Worm (Caenorhabditis elegans) whole organism, L1 larva: ENCODE results near the gene D2085.7.

Experiments used
- C34B4.2 ChIP-seq: sonication (generic microtip); optimal IDR thresholded peaks from 2 replicates; lab custom pipeline; 2017; ENCODE audit warnings: mild to moderate bottlenecking, missing genetic modification characterization, missing compliant biosample characterization
- F16B12.6 ChIP-seq: fragments of 150-350 bp; optimal IDR thresholded peaks from 2 replicates; lab custom pipeline; 2014; ENCODE audit warnings: missing biosample characterization, missing genetic modification characterization
- Y116A8C.19 ChIP-seq: sonication (generic microtip); optimal IDR thresholded peaks from 2 replicates; lab custom pipeline; 2016; ENCODE audit warnings: missing compliant biosample characterization, missing genetic modification characterization, borderline replicate concordance
- blmp-1 ChIP-seq: fragments of 150-350 bp; optimal IDR thresholded peaks from 2 replicates; lab custom pipeline; 2014; ENCODE audit warnings: missing biosample characterization, missing genetic modification characterization
- ceh-8 ChIP-seq: fragments of 200-800 bp; sonication (Bioruptor generic); optimal IDR thresholded peaks from 2 replicates; lab custom pipeline; 2018; ENCODE audit warnings: mild to moderate bottlenecking, missing genetic modification characterization, moderate library complexity, missing compliant biosample characterization
- ceh-88 ChIP-seq: fragments of 200-800 bp; sonication (Bioruptor generic); IDR thresholded peaks from 2 replicates; pipeline ENCODE4 v1.3.6; 2022; ENCODE audit warnings: missing genetic modification characterization, missing compliant biosample characterization
- efl-1 ChIP-seq, 4 experiments: fragments of 150-350 bp; optimal IDR thresholded peaks in 3 of 4; peaks in 1 of 4; 1 replicate in 1 of 4; 2 replicates in 3 of 4; lab custom pipeline; 2014; ENCODE audit warnings: missing biosample characterization in 2 of 4, missing genetic modification characterization in 2 of 4, missing genetic modification reagents in 2 of 4
- egl-13 ChIP-seq: sonication (generic microtip); optimal IDR thresholded peaks from 2 replicates; lab custom pipeline; 2016; ENCODE audit warnings: missing genotype, missing genetic modification reagents, missing genetic modification characterization, missing compliant biosample characterization
- egl-27 ChIP-seq, 2 experiments: fragments of 150-350 bp in 1 of 2; sonication (generic microtip); optimal IDR thresholded peaks; 3 replicates each; lab custom pipeline; 2017 to 2018; ENCODE audit warnings: missing biosample characterization in 2 of 2, missing genetic modification characterization in 2 of 2, missing genetic modification reagents in 2 of 2
- elt-3 ChIP-seq, 6 experiments: fragments of 150-350 bp in 1 of 6; sonication (generic microtip); optimal IDR thresholded peaks; 2 replicates each; lab custom pipeline; 2017 to 2018; ENCODE audit warnings: missing biosample characterization in 6 of 6, missing genetic modification characterization in 6 of 6, inconsistent platforms in 1 of 6
- fkh-10 ChIP-seq: sonication (generic microtip); optimal IDR thresholded peaks from 2 replicates; lab custom pipeline; 2017; ENCODE audit warnings: missing biosample characterization, missing genetic modification reagents, missing genetic modification characterization
- fkh-4 ChIP-seq: sonication (generic microtip); optimal IDR thresholded peaks from 2 replicates; lab custom pipeline; 2016; ENCODE audit warnings: missing compliant biosample characterization, missing genetic modification characterization, borderline replicate concordance
- fkh-8 ChIP-seq: sonication (generic microtip); optimal IDR thresholded peaks from 2 replicates; lab custom pipeline; 2016; ENCODE audit warnings: mild to moderate bottlenecking, missing genetic modification characterization, missing compliant biosample characterization
- irx-1 ChIP-seq: sonication (generic microtip); optimal IDR thresholded peaks from 2 replicates; lab custom pipeline; 2016; ENCODE audit warnings: missing genetic modification characterization, missing compliant biosample characterization
- lin-14 ChIP-seq: fragments of 200-800 bp; sonication (Bioruptor generic); optimal IDR thresholded peaks from 2 replicates; lab custom pipeline; 2018; ENCODE audit warnings: mild to moderate bottlenecking, missing genetic modification characterization, moderate library complexity, missing compliant biosample characterization
- lin-39 ChIP-seq: fragments of 150-350 bp; optimal IDR thresholded peaks from 2 replicates; lab custom pipeline; 2014; ENCODE audit warnings: missing biosample characterization, missing genetic modification reagents, missing genetic modification characterization
- lir-3 ChIP-seq: sonication (generic microtip); optimal IDR thresholded peaks from 2 replicates; lab custom pipeline; 2016; ENCODE audit warnings: mild to moderate bottlenecking, missing genetic modification characterization, moderate library complexity, missing compliant biosample characterization; ENCODE audit not compliant: poor library complexity
- lsy-2 ChIP-seq, 2 experiments: fragments of 150-350 bp; optimal IDR thresholded peaks; 2 replicates each; lab custom pipeline; 2014; ENCODE audit warnings: missing biosample characterization in 2 of 2, missing genetic modification characterization in 2 of 2
- mef-2 ChIP-seq: fragments of 150-350 bp; optimal IDR thresholded peaks from 2 replicates; lab custom pipeline; 2014; ENCODE audit warnings: missing biosample characterization, missing genetic modification characterization
- mep-1 ChIP-seq: fragments of 150-350 bp; optimal IDR thresholded peaks from 2 replicates; lab custom pipeline; 2014; ENCODE audit warnings: missing biosample characterization, missing genetic modification characterization
- nhr-11 ChIP-seq: fragments of 150-350 bp; optimal IDR thresholded peaks from 2 replicates; lab custom pipeline; 2014; ENCODE audit warnings: missing biosample characterization, missing genetic modification characterization
- nhr-12 ChIP-seq: sonication (generic microtip); optimal IDR thresholded peaks from 2 replicates; lab custom pipeline; 2017; ENCODE audit warnings: missing biosample characterization, missing genetic modification characterization
- nhr-47 ChIP-seq: sonication (generic microtip); optimal IDR thresholded peaks from 2 replicates; lab custom pipeline; 2016; ENCODE audit warnings: mild to moderate bottlenecking, missing genetic modification characterization, moderate library complexity, missing compliant biosample characterization
- nhr-76 ChIP-seq: sonication (generic microtip); optimal IDR thresholded peaks from 2 replicates; lab custom pipeline; 2017; ENCODE audit warnings: missing biosample characterization, missing genetic modification characterization
- nhr-84 ChIP-seq: sonication (generic microtip); optimal IDR thresholded peaks from 2 replicates; lab custom pipeline; 2017; ENCODE audit warnings: missing biosample characterization, missing genetic modification characterization
- nhr-85 ChIP-seq: sonication (generic microtip); peaks from one replicate; lab custom pipeline; 2016; ENCODE audit warnings: missing genetic modification characterization, inconsistent platforms, missing compliant biosample characterization
- pag-3 ChIP-seq: sonication (generic microtip); optimal IDR thresholded peaks from 2 replicates; lab custom pipeline; 2017; ENCODE audit warnings: missing genetic modification characterization, mild to moderate bottlenecking, missing compliant biosample characterization, antibody characterized with exemption, borderline replicate concordance; ENCODE audit not compliant: insufficient read depth
- sox-4 ChIP-seq: sonication (generic microtip); optimal IDR thresholded peaks from 2 replicates; lab custom pipeline; 2016; ENCODE audit warnings: missing genetic modification characterization, missing compliant biosample characterization
- sup-37 ChIP-seq: fragments of 200-800 bp; sonication (Bioruptor generic); optimal IDR thresholded peaks from 2 replicates; lab custom pipeline; 2018; ENCODE audit warnings: mild to moderate bottlenecking, missing genetic modification characterization, missing compliant biosample characterization
- swsn-7 ChIP-seq: sonication (generic microtip); optimal IDR thresholded peaks from 2 replicates; lab custom pipeline; 2016; ENCODE audit warnings: missing genetic modification characterization, missing compliant biosample characterization
- tbx-2 ChIP-seq: sonication (generic microtip); optimal IDR thresholded peaks from 2 replicates; lab custom pipeline; 2016; ENCODE audit warnings: missing genetic modification characterization, missing compliant biosample characterization
- unc-30 ChIP-seq: sonication (generic microtip); optimal IDR thresholded peaks from 2 replicates; lab custom pipeline; 2017; ENCODE audit warnings: missing biosample characterization, missing genetic modification characterization
- unc-62 ChIP-seq: fragments of 150-350 bp; optimal IDR thresholded peaks from 2 replicates; lab custom pipeline; 2014; ENCODE audit warnings: missing biosample characterization, missing genetic modification reagents, missing genetic modification characterization
- unc-86 ChIP-seq: sonication (generic microtip); optimal IDR thresholded peaks from 2 replicates; lab custom pipeline; 2016; ENCODE audit warnings: missing genetic modification characterization, missing compliant biosample characterization
- xbp-1 ChIP-seq: sonication (generic microtip); optimal IDR thresholded peaks from 2 replicates; lab custom pipeline; 2016; ENCODE audit warnings: missing genetic modification characterization, missing compliant biosample characterization
- zag-1 ChIP-seq: fragments of 150-350 bp; optimal IDR thresholded peaks from 2 replicates; lab custom pipeline; 2014; ENCODE audit warnings: missing biosample characterization, missing genetic modification characterization
- zip-4 ChIP-seq: fragments of 200-800 bp; sonication (Bioruptor generic); optimal IDR thresholded peaks from 2 replicates; lab custom pipeline; 2018; ENCODE audit warnings: mild to moderate bottlenecking, missing genetic modification characterization, moderate library complexity, missing compliant biosample characterization
- ztf-11 ChIP-seq, 2 experiments: sonication (generic microtip); optimal IDR thresholded peaks; 2 replicates each; lab custom pipeline; 2016 to 2017; ENCODE audit warnings: missing genetic modification characterization in 2 of 2, missing biosample characterization in 1 of 2, missing compliant biosample characterization in 1 of 2

The D2085.7 gene

DNA sequence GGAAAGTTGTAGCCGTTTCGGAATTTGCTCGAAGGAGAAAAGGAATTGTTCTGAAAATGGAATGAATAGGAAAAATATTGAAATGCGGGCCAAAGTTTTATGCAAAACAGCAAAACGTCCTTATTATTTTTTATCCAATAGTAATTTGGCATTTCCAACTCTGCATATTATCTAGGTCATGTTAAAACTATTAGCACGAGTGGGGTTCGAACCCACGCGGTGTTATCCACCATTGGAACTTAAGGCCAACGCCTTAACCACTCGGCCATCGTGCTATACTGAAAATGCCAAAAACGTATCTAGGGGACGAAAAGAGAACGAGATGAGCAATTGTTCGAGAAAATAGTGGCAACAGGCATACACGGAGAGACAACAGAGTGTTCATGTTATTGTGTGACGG lies 9.4 kb upstream of the D2085.7 start:
- TF ChIP-seq ztf-11 (tag; optimal IDR thresholded peaks at IDR 0.05; lab: Kevin White, UChicago): no peak
- TF ChIP-seq pag-3: no peak
- no peak for TF ChIP-seq xbp-1 (tag; lab: Kevin White, UChicago)
- TF ChIP-seq egl-13: no peak
- no peak for TF ChIP-seq ceh-88
- TF ChIP-seq fkh-8: no peak
- no peak for TF ChIP-seq elt-3 (tag; optimal IDR thresholded peaks at IDR 0.05; lab: Kevin White, UChicago)
- no peak for TF ChIP-seq lir-3
- TF ChIP-seq, all 84 proteins: peak for 0

DNA sequence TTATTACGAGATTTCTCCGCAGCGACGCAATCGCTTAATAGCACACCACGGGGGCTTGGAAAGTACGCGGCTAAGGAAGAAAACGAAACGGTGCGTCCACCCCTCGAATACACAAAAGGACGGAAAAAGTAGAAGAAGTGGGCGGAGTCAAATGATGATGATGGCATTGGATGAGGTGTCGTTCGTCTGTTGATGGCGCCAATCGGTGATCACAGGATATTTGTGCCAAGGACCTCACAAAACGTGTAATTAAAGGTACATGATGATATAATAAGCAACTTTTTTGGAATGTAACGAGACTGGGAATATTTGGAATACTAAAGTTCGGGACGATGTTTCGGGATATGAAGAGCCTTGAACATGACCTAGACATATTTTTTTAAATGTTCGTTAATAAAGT lies 6.8 kb upstream of the D2085.7 start, which contains the start of gene cutl-12:
Gene cutl-12, minus strand, starts transcription at position 101 of the 400 bp plus-strand sequence.
- TF ChIP-seq nhr-76 (tag; lab: Kevin White, UChicago) (no peak), lin-39 (tag; lab: Kevin White, UChicago) (no peak), blmp-1 (tag; lab: Kevin White, UChicago) (peak; percentile 24), nhr-12 (tag; lab: Kevin White, UChicago) (no peak), nhr-47 (tag; lab: Kevin White, UChicago) (no peak), egl-13 (no peak)

DNA sequence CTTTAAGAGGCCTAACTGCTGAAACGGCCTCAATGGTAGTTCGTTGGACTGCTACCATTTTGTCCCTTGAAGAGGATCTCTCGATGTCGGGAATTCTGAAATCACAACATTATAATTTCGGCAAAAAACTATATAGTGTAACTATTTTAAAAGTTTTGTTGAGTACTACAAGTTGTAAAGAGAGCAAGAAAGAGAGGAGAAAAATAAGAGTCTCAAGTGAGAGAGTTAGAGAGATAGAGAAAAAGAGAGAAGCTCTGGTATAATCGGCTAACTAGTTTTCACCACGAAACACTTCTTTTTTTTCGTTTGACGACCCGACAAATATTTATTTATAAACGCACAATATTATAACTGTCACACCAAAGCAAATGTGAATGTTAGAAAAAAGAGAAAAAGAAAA lies 3.6 kb upstream of the D2085.7 start, which contains the start of gene vab-9:
Gene vab-9, minus strand, starts transcription at position 101 of the 400 bp plus-strand sequence.
- TF ChIP-seq efl-1 (optimal IDR thresholded peaks at IDR 0.05; lab: Kevin White, UChicago) (no peak), efl-1 (GFP tag; optimal IDR thresholded peaks at IDR 0.05 in 1 of 2; lab: Kevin White, UChicago) (peak in 1 of 2 experiments; percentile 39), lir-3 (no peak)

DNA sequence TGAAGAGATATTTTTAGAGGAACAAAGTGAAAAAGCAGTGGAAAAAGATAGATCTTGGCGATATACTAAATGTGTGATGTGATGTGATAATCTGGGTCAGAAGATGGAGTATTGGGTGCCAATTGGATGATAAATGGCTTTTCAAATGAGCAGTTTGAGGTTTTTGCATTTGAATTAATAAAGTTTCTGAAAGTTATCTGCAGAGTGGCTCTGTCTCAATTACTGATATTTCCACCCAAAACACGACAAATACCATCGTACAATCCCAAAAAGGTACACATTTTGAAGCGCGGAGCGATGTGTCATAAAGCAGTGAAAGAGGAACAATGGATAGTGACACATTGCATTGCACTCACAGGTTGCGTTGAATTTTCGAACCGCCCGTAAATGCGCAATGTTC lies 1.6 kb upstream of the D2085.7 start:
- no peak for TF ChIP-seq zip-4 (GFP tag; lab: Kevin White, UChicago)
- no peak for TF ChIP-seq pag-3
- TF ChIP-seq fkh-4 (tag; lab: Kevin White, UChicago): no peak
- TF ChIP-seq lsy-2 (tag; optimal IDR thresholded peaks at IDR 0.05; lab: Kevin White, UChicago): no peak
- no peak for TF ChIP-seq swsn-7
- TF ChIP-seq nhr-47 (tag; lab: Kevin White, UChicago): no peak
- no peak for TF ChIP-seq irx-1 (tag; lab: Kevin White, UChicago)
- TF ChIP-seq fkh-10 (GFP tag; lab: Kevin White, UChicago): no peak
- no peak for TF ChIP-seq nhr-85 (tag; lab: Kevin White, UChicago)
- no peak for TF ChIP-seq unc-86 (tag; lab: Kevin White, UChicago)
- TF ChIP-seq unc-30: no peak
- no peak for TF ChIP-seq nhr-12 (tag; lab: Kevin White, UChicago)

DNA sequence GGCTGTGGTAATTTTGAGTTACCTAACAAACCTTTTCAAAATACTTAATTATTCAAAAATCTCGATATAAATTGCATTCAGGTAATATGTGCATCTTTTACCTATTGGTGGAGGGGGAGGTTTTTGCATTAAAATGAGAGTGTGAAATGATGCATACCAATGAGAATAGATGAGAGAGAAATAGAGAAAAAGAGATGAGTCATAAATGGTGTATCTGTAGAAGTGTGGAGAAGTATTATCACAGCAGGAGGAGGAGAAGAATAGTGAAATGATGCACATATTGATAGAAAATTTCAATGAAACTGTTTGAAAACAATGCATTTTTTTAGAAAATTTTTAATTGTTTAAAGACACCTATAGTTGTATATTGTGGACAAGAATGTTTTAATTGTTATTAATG lies 678 bp upstream of the D2085.7 start:
- TF ChIP-seq mep-1 (peak; percentile 12), nhr-11 (no peak), lin-39 (tag; lab: Kevin White, UChicago) (no peak), zag-1 (no peak), lir-3 (no peak), nhr-85 (tag; lab: Kevin White, UChicago) (peak; percentile 31), unc-62 (GFP tag; lab: Kevin White, UChicago) (no peak), lin-14 (GFP tag; lab: Kevin White, UChicago) (peak; percentile 30), ceh-8 (GFP tag; lab: Kevin White, UChicago) (no peak), C34B4.2 (tag; lab: Kevin White, UChicago) (no peak), sup-37 (GFP tag; lab: Kevin White, UChicago) (no peak), xbp-1 (tag; lab: Kevin White, UChicago) (no peak), Y116A8C.19 (tag; lab: Kevin White, UChicago) (no peak), F16B12.6 (tag; lab: Kevin White, UChicago) (no peak), pag-3 (no peak), sox-4 (no peak), tbx-2 (no peak), nhr-84 (no peak), egl-27 (tag; optimal IDR thresholded peaks at IDR 0.05; lab: Kevin White, UChicago) (no peak), blmp-1 (tag; lab: Kevin White, UChicago) (no peak), swsn-7 (no peak), efl-1 (optimal IDR thresholded peaks at IDR 0.05; lab: Kevin White, UChicago) (no peak), efl-1 (GFP tag; optimal IDR thresholded peaks at IDR 0.05 in 1 of 2; lab: Kevin White, UChicago) (no peak), fkh-8 (no peak), elt-3 (tag; optimal IDR thresholded peaks at IDR 0.05; lab: Kevin White, UChicago) (no peak), mef-2 (no peak)
